Worm (Caenorhabditis elegans) whole organism, late embryonic: ENCODE measurements around the gene cls-3.

Source experiments
- F13H6.1 ChIP-seq: sonication (generic microtip); optimal IDR thresholded peaks from 2 replicates; lab custom pipeline; 2016; ENCODE audit warnings: missing genetic modification characterization, missing compliant biosample characterization
- K02D7.2 ChIP-seq: sonication (generic microtip); optimal IDR thresholded peaks from 2 replicates; lab custom pipeline; 2017; ENCODE audit warnings: mild to moderate bottlenecking, missing genetic modification characterization, missing compliant biosample characterization
- K09A11.1 ChIP-seq: sonication (generic microtip); optimal IDR thresholded peaks from 2 replicates; lab custom pipeline; 2017; ENCODE audit warnings: antibody characterized with exemption, mild to moderate bottlenecking, missing genetic modification characterization, missing compliant biosample characterization; ENCODE audit not compliant: insufficient read depth
- T23F11.4 ChIP-seq: fragments of 200-800 bp; sonication (Bioruptor generic); optimal IDR thresholded peaks from 2 replicates; lab custom pipeline; 2018; ENCODE audit warnings: mild to moderate bottlenecking, missing genetic modification characterization, missing compliant biosample characterization
- ama-1 ChIP-seq: fragments of 150-350 bp; optimal IDR thresholded peaks from 2 replicates; lab custom pipeline; 2014
- ceh-14 ChIP-seq: sonication (generic microtip); optimal IDR thresholded peaks from 2 replicates; lab custom pipeline; 2016; ENCODE audit warnings: missing genotype, missing genetic modification characterization, missing compliant biosample characterization
- ceh-18 ChIP-seq: sonication (generic microtip); optimal IDR thresholded peaks from 2 replicates; lab custom pipeline; 2016; ENCODE audit warnings: missing genetic modification characterization, missing compliant biosample characterization
- ceh-19 ChIP-seq: fragments of 200-800 bp; sonication (Bioruptor generic); optimal IDR thresholded peaks from 2 replicates; lab custom pipeline; 2018; ENCODE audit warnings: mild to moderate bottlenecking, missing genetic modification characterization, missing compliant biosample characterization
- ceh-2 ChIP-seq: sonication (generic microtip); optimal IDR thresholded peaks from 2 replicates; lab custom pipeline; 2016; ENCODE audit warnings: missing genotype, missing genetic modification characterization, missing compliant biosample characterization
- ceh-22 ChIP-seq: sonication (generic microtip); optimal IDR thresholded peaks from 2 replicates; lab custom pipeline; 2017; ENCODE audit warnings: missing biosample characterization, missing genetic modification characterization
- ceh-30 ChIP-seq: fragments of 150-350 bp; optimal IDR thresholded peaks from 2 replicates; lab custom pipeline; 2014; ENCODE audit warnings: missing biosample characterization, missing genetic modification characterization
- ceh-34 ChIP-seq: sonication (generic microtip); optimal IDR thresholded peaks from 2 replicates; lab custom pipeline; 2016; ENCODE audit warnings: mild to moderate bottlenecking, missing genetic modification characterization, missing compliant biosample characterization
- ceh-45 ChIP-seq: fragments of 200-800 bp; sonication (Bioruptor generic); IDR thresholded peaks from 2 replicates; pipeline ENCODE4 v1.3.6; 2022; ENCODE audit warnings: missing genetic modification reagents, missing genetic modification characterization, missing compliant biosample characterization
- ceh-6 ChIP-seq: fragments of 200-800 bp; sonication (Bioruptor generic); optimal IDR thresholded peaks from 2 replicates; lab custom pipeline; 2018; ENCODE audit warnings: mild to moderate bottlenecking, missing genetic modification characterization, missing compliant biosample characterization
- ceh-9 ChIP-seq: sonication (generic microtip); optimal IDR thresholded peaks from 2 replicates; lab custom pipeline; 2016; ENCODE audit warnings: mild to moderate bottlenecking, missing genetic modification characterization, inconsistent platforms, missing compliant biosample characterization
- dmd-4 ChIP-seq: sonication (generic microtip); optimal IDR thresholded peaks from 2 replicates; lab custom pipeline; 2016; ENCODE audit warnings: borderline replicate concordance, missing genetic modification characterization, missing compliant biosample characterization
- elt-2 ChIP-seq: sonication (generic microtip); optimal IDR thresholded peaks from 2 replicates; lab custom pipeline; 2016; ENCODE audit warnings: missing genetic modification reagents, missing genetic modification characterization, missing compliant biosample characterization
- elt-4 ChIP-seq: sonication (generic microtip); optimal IDR thresholded peaks from 2 replicates; lab custom pipeline; 2016; ENCODE audit warnings: missing genetic modification characterization, missing compliant biosample characterization
- fax-1 ChIP-seq: sonication (generic microtip); optimal IDR thresholded peaks from 2 replicates; lab custom pipeline; 2016; ENCODE audit warnings: missing genotype, missing genetic modification characterization, missing compliant biosample characterization
- fkh-6 ChIP-seq: sonication (generic microtip); optimal IDR thresholded peaks from 2 replicates; lab custom pipeline; 2016; ENCODE audit warnings: missing genetic modification characterization, missing compliant biosample characterization
- hlh-30 ChIP-seq: sonication (generic microtip); optimal IDR thresholded peaks from 2 replicates; lab custom pipeline; 2017; ENCODE audit warnings: antibody characterized with exemption, missing genetic modification characterization, missing compliant biosample characterization; ENCODE audit not compliant: insufficient read depth
- hlh-6 ChIP-seq: sonication (generic microtip); optimal IDR thresholded peaks from 2 replicates; lab custom pipeline; 2016; ENCODE audit warnings: missing genotype, missing genetic modification characterization, missing compliant biosample characterization
- lim-6 ChIP-seq: sonication (generic microtip); optimal IDR thresholded peaks from 2 replicates; lab custom pipeline; 2016; ENCODE audit warnings: missing genetic modification characterization, missing compliant biosample characterization
- lin-11 ChIP-seq: fragments of 200-800 bp; sonication (Bioruptor generic); optimal IDR thresholded peaks from 2 replicates; lab custom pipeline; 2018; ENCODE audit warnings: mild to moderate bottlenecking, missing genetic modification characterization, missing compliant biosample characterization
- madf-2 ChIP-seq: sonication (generic microtip); optimal IDR thresholded peaks from 2 replicates; lab custom pipeline; 2017; ENCODE audit warnings: missing genetic modification characterization, missing compliant biosample characterization
- nfya-1 ChIP-seq: sonication (generic microtip); optimal IDR thresholded peaks from 2 replicates; lab custom pipeline; 2017; ENCODE audit warnings: missing genetic modification characterization, mild to moderate bottlenecking, missing compliant biosample characterization, antibody characterized with exemption, moderate library complexity
- nhr-232 ChIP-seq: sonication (generic microtip); optimal IDR thresholded peaks from 2 replicates; lab custom pipeline; 2016; ENCODE audit warnings: missing genetic modification characterization, missing compliant biosample characterization
- pag-3 ChIP-seq: sonication (generic microtip); optimal IDR thresholded peaks from 2 replicates; lab custom pipeline; 2016; ENCODE audit warnings: missing compliant biosample characterization, missing genetic modification characterization, borderline replicate concordance
- pax-1 ChIP-seq: fragments of 150-350 bp; optimal IDR thresholded peaks from 2 replicates; lab custom pipeline; 2014; ENCODE audit warnings: missing biosample characterization, missing genetic modification characterization
- pros-1 ChIP-seq: fragments of 150-350 bp; optimal IDR thresholded peaks from 2 replicates; lab custom pipeline; 2014; ENCODE audit warnings: missing biosample characterization, missing genetic modification reagents, missing genetic modification characterization
- ref-2 ChIP-seq: sonication (generic microtip); optimal IDR thresholded peaks from 2 replicates; lab custom pipeline; 2016; ENCODE audit warnings: missing genetic modification characterization, missing compliant biosample characterization
- sdc-2 ChIP-seq: sonication (generic microtip); optimal IDR thresholded peaks from 2 replicates; lab custom pipeline; 2016; ENCODE audit warnings: missing genotype, missing genetic modification characterization, missing compliant biosample characterization
- sox-4 ChIP-seq: sonication (generic microtip); optimal IDR thresholded peaks from 2 replicates; lab custom pipeline; 2017; ENCODE audit warnings: mild to moderate bottlenecking, missing genetic modification characterization, inconsistent platforms, missing compliant biosample characterization
- syd-9 ChIP-seq: sonication (generic microtip); optimal IDR thresholded peaks from 2 replicates; lab custom pipeline; 2016; ENCODE audit warnings: mild to moderate bottlenecking, missing genetic modification characterization, moderate library complexity, missing compliant biosample characterization
- unc-55 ChIP-seq: sonication (generic microtip); optimal IDR thresholded peaks from 2 replicates; lab custom pipeline; 2017; ENCODE audit warnings: missing biosample characterization, missing genetic modification reagents, missing genetic modification characterization
- zip-5 ChIP-seq: sonication (generic microtip); optimal IDR thresholded peaks from 2 replicates; lab custom pipeline; 2016; ENCODE audit warnings: missing genetic modification characterization, missing compliant biosample characterization

Gene cls-3

ce11 chrIII:9154766-9155165, 36.1 kb downstream of the cls-3 start, which contains the start of gene irld-34:
Gene irld-34 (plus strand): TSS chrIII:9155066.
- TF ChIP-seq T23F11.4 (GFP tag; lab: Kevin White, UChicago) (no peak), ceh-19 (GFP tag; lab: Kevin White, UChicago) (no peak), K09A11.1 (tag; lab: Kevin White, UChicago) (no peak), ceh-30 (no peak), sox-4 (no peak), lim-6 (no peak), madf-2 (no peak), lin-11 (no peak), F13H6.1 (tag; lab: Kevin White, UChicago) (no peak), ceh-14 (no peak), elt-4 (no peak)

DNA sequence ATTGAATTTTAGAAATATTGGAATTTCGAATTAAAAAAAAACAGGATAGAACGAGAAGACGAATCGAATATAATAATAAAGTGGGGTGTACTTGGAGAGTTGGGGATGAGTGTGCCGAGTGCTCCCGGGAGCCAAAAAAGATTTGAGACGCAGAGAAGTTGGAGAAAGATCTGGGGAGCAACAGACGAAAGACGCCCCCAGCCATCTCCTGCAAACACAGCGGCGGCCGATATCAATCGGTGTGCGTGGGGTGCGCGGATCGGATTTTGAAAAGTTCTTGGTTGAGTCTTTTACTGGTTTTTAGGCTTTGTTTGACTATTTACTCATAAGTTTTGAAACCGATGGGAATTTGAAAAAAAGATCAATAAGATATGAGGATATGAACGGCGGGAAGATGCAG, 37.1 kb downstream of the cls-3 start, which contains the start of gene nhl-1:
Gene nhl-1 (minus strand): TSS at position 101 of the 400 bp plus-strand sequence.
- TF ChIP-seq unc-55 (GFP tag; lab: Kevin White, UChicago) (no peak), ama-1 (lab: Kevin White, UChicago) (no peak), ceh-22 (tag; lab: Kevin White, UChicago) (no peak), dmd-4 (no peak), sox-4 (no peak), fkh-6 (no peak), ceh-45 (GFP tag; lab: Robert Waterston, UW) (no peak), fax-1 (tag; lab: Kevin White, UChicago) (no peak), ceh-14 (no peak), hlh-6 (tag; lab: Kevin White, UChicago) (no peak), K09A11.1 (tag; lab: Kevin White, UChicago) (no peak), K02D7.2 (tag; lab: Kevin White, UChicago) (no peak), T23F11.4 (GFP tag; lab: Kevin White, UChicago) (no peak), zip-5 (no peak), syd-9 (no peak), pag-3 (tag; lab: Kevin White, UChicago) (no peak)

DNA sequence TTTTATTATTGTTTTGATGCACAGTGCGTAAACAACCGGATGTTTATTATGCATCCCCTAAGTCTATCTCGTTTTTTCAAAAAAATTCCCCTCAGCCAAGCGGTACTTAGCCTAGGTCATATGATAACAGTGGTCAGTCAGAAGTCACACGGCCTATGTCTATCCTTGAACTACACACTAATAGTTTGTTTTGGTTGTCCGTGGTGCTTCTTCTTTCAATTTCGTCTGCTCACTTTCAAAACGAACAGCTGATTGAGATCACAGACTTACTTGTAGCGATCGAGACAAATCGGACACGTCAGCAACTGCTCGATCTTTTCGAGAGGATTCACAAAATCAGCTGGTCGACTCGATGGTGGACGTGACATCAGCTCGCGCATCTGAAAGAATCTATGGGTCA, 38.0 kb downstream of the cls-3 start:
- no peak for TF ChIP-seq nfya-1 (tag; lab: Kevin White, UChicago)
- no peak for TF ChIP-seq unc-55 (GFP tag; lab: Kevin White, UChicago)
- no peak for TF ChIP-seq T23F11.4 (GFP tag; lab: Kevin White, UChicago)
- TF ChIP-seq sdc-2 (tag; lab: Kevin White, UChicago) = no peak
- TF ChIP-seq hlh-30 (tag; lab: Kevin White, UChicago) = no peak
- TF ChIP-seq ceh-6 (GFP tag; lab: Kevin White, UChicago) = no peak
- no peak for TF ChIP-seq pros-1 (tag; lab: Kevin White, UChicago)
- no peak for TF ChIP-seq elt-2 (tag; lab: Kevin White, UChicago)
- no peak for TF ChIP-seq ref-2 (tag; lab: Kevin White, UChicago)
- TF ChIP-seq pax-1 (tag; lab: Kevin White, UChicago) = no peak
- TF ChIP-seq dmd-4 = no peak
- no peak for TF ChIP-seq ceh-14
- no peak for TF ChIP-seq sox-4
- TF ChIP-seq K09A11.1 (tag; lab: Kevin White, UChicago) = no peak
- TF ChIP-seq pag-3 (tag; lab: Kevin White, UChicago) = no peak
- TF ChIP-seq ceh-34 (tag; lab: Kevin White, UChicago) = no peak
- no peak for TF ChIP-seq nhr-232 (tag; lab: Kevin White, UChicago)
- TF ChIP-seq ceh-45 (GFP tag; lab: Robert Waterston, UW) = no peak
- no peak for TF ChIP-seq hlh-6 (tag; lab: Kevin White, UChicago)
- TF ChIP-seq, all 69 proteins: peak for 0

- TF ChIP-seq nfya-1 (tag; lab: Kevin White, UChicago) (peak; percentile 33), ceh-18 (tag; lab: Kevin White, UChicago) (peak; percentile 19), syd-9 (no peak)
- TF ChIP-seq, all 69 proteins: peak for 2
These were observed 39.1 kb downstream of the cls-3 start for ce11 chrIII:9151782-9152181.

- TF ChIP-seq pax-1 (tag; lab: Kevin White, UChicago) = no peak
- TF ChIP-seq ref-2 (tag; lab: Kevin White, UChicago) = no peak
- TF ChIP-seq elt-4 = no peak
- TF ChIP-seq ceh-9 (tag; lab: Kevin White, UChicago) = no peak
- TF ChIP-seq ceh-2 (tag; lab: Kevin White, UChicago) = no peak
These were observed 41.8 kb downstream of the cls-3 start for ce11 chrIII:9149132-9149531.
